Fruit fly (Drosophila melanogaster) Kc167 (cell line): Measurements from ENCODE around the gene Pgk.

Experiments used
- Myc ChIP-seq: fragments of >200 bp; optimal IDR thresholded peaks from 2 replicates; lab custom pipeline; 2017; ENCODE audit warnings: missing external identifiers
- Sin3A ChIP-seq: fragments of >200 bp; optimal IDR thresholded peaks from 2 replicates; lab custom pipeline; 2018; ENCODE audit warnings: missing external identifiers
- psq ChIP-seq: fragments of >200 bp; optimal IDR thresholded peaks from 2 replicates; lab custom pipeline; 2017; ENCODE audit warnings: missing external identifiers

dm6 chr2L:2720368-2720767 lies 32.5 kb downstream of the Pgk start:
- TF ChIP-seq Myc (lab: Kevin White, UChicago) (no peak), psq (lab: Kevin White, UChicago) (no peak), Sin3A (no peak)
